Fruit fly (Drosophila melanogaster) whole organism, embryonic: ENCODE data around the gene CG7362.

Experiments used
- Atf3 ChIP-seq: fragments of 200-800 bp; sonication (Bioruptor generic); optimal IDR thresholded peaks from 3 replicates; lab custom pipeline; 2016; ENCODE audit warnings: missing biosample characterization, missing genetic modification characterization
- B-H1 ChIP-seq: fragments of 200-800 bp; sonication (Bioruptor generic); IDR thresholded peaks from 3 replicates; pipeline ENCODE4 v1.3.6; 2022; ENCODE audit warnings: missing biosample characterization, missing genetic modification characterization
- CG12391 ChIP-seq: fragments of 200-800 bp; sonication (Bioruptor generic); optimal IDR thresholded peaks from 3 replicates; lab custom pipeline; 2018; ENCODE audit warnings: missing biosample characterization, mild to moderate bottlenecking, missing genetic modification characterization, moderate library complexity
- CG13624 ChIP-seq: fragments of 200-800 bp; sonication (Bioruptor generic); optimal IDR thresholded peaks from 2 replicates; lab custom pipeline; 2016; ENCODE audit warnings: missing biosample characterization, missing genetic modification characterization
- CG13775 ChIP-seq: fragments of 200-800 bp; sonication (Bioruptor generic); optimal IDR thresholded peaks from 3 replicates; lab custom pipeline; 2017; ENCODE audit warnings: missing biosample characterization, mild to moderate bottlenecking, missing genetic modification characterization
- CG14710 ChIP-seq: fragments of 200-800 bp; sonication (Bioruptor generic); optimal IDR thresholded peaks from 3 replicates; lab custom pipeline; 2019; ENCODE audit warnings: missing biosample characterization, mild to moderate bottlenecking, missing genetic modification characterization, moderate library complexity
- CG17829 ChIP-seq: fragments of 200-800 bp; optimal IDR thresholded peaks from 2 replicates; lab custom pipeline; 2019; ENCODE audit warnings: missing biosample characterization, mild to moderate bottlenecking, missing genetic modification characterization, moderate library complexity
- CG1792 ChIP-seq: fragments of 200-800 bp; sonication (Bioruptor generic); optimal IDR thresholded peaks from 2 replicates; lab custom pipeline; 2016; ENCODE audit warnings: missing biosample characterization, missing genetic modification characterization
- CG18599 ChIP-seq: fragments of 200-800 bp; sonication (Bioruptor generic); optimal IDR thresholded peaks from 3 replicates; lab custom pipeline; 2017; ENCODE audit warnings: missing biosample characterization, missing genetic modification characterization, mild to moderate bottlenecking, moderate library complexity, missing genetic modification reagents
- CG30431 ChIP-seq: fragments of 200-800 bp; sonication (Bioruptor generic); optimal IDR thresholded peaks from 2 replicates; lab custom pipeline; 2017; ENCODE audit warnings: missing biosample characterization, missing genetic modification characterization
- CG31388 ChIP-seq: fragments of 200-800 bp; sonication (Bioruptor generic); optimal IDR thresholded peaks from 2 replicates; lab custom pipeline; 2016; ENCODE audit warnings: missing biosample characterization, missing genetic modification characterization
- CG3407 ChIP-seq: fragments of 200-800 bp; sonication (Bioruptor generic); optimal IDR thresholded peaks from 2 replicates; lab custom pipeline; 2018; ENCODE audit warnings: missing biosample characterization, mild to moderate bottlenecking, missing genetic modification characterization
- CG4404 ChIP-seq: fragments of 200-800 bp; sonication (Bioruptor generic); IDR thresholded peaks from 2 replicates; pipeline ENCODE4 v1.3.6; 2022; ENCODE audit warnings: missing biosample characterization, missing genetic modification characterization
- CG4730 ChIP-seq: fragments of 200-800 bp; sonication (Bioruptor generic); IDR thresholded peaks from 2 replicates; pipeline ENCODE4 v1.3.6; 2022; ENCODE audit warnings: missing biosample characterization, missing genetic modification characterization
- CG4820 ChIP-seq: fragments of 200-800 bp; sonication (Bioruptor generic); optimal IDR thresholded peaks from 3 replicates; lab custom pipeline; 2016; ENCODE audit warnings: missing biosample characterization, missing genetic modification characterization
- CG4854 ChIP-seq: fragments of 200-800 bp; sonication (Bioruptor generic); optimal IDR thresholded peaks from 2 replicates; lab custom pipeline; 2016; ENCODE audit warnings: missing biosample characterization, missing genetic modification characterization, inconsistent platforms
- CG6272 ChIP-seq: fragments of 200-800 bp; sonication (Bioruptor generic); IDR thresholded peaks from 2 replicates; pipeline ENCODE4 v1.3.6; 2022; ENCODE audit warnings: missing biosample characterization, missing genetic modification characterization
- CG7271 ChIP-seq: fragments of 200-800 bp; sonication (Bioruptor generic); optimal IDR thresholded peaks from 2 replicates; lab custom pipeline; 2018; ENCODE audit warnings: missing biosample characterization, mild to moderate bottlenecking, missing genetic modification characterization, moderate library complexity
- CG7357 ChIP-seq: fragments of 200-800 bp; sonication (Bioruptor generic); IDR thresholded peaks from 3 replicates; pipeline ENCODE4 v1.3.6; 2022; ENCODE audit warnings: missing biosample characterization, missing genetic modification characterization
- CG8478 ChIP-seq: fragments of >200 bp; optimal IDR thresholded peaks from 2 replicates; lab custom pipeline; 2018
- CG9437 ChIP-seq: fragments of 200-800 bp; sonication (Bioruptor generic); optimal IDR thresholded peaks from 2 replicates; lab custom pipeline; 2018; ENCODE audit warnings: missing biosample characterization, mild to moderate bottlenecking, missing genetic modification characterization
- CG9727 ChIP-seq: fragments of 200-800 bp; sonication (Bioruptor generic); optimal IDR thresholded peaks from 3 replicates; lab custom pipeline; 2017; ENCODE audit warnings: missing biosample characterization, mild to moderate bottlenecking, missing genetic modification characterization
- CHES-1-like ChIP-seq: fragments of 200-800 bp; sonication (Bioruptor generic); optimal IDR thresholded peaks from 2 replicates; lab custom pipeline; 2016; ENCODE audit warnings: missing biosample characterization, missing genetic modification characterization
- CTCF ChIP-seq: fragments of 200-800 bp; sonication (Bioruptor generic); optimal IDR thresholded peaks from 2 replicates; lab custom pipeline; 2017; ENCODE audit warnings: missing biosample characterization, mild to moderate bottlenecking, missing genetic modification characterization, moderate library complexity
- Ets65A ChIP-seq: fragments of 200-800 bp; sonication (Bioruptor generic); peaks from one replicate; lab custom pipeline; 2016; ENCODE audit warnings: missing biosample characterization, missing genetic modification characterization
- HHEX ChIP-seq: fragments of 200-800 bp; sonication (Bioruptor generic); optimal IDR thresholded peaks from 3 replicates; lab custom pipeline; 2017; ENCODE audit warnings: missing biosample characterization, mild to moderate bottlenecking, missing genetic modification characterization, missing genetic modification reagents
- HmgZ ChIP-seq: fragments of 200-800 bp; sonication (Bioruptor generic); optimal IDR thresholded peaks from 2 replicates; lab custom pipeline; 2018; ENCODE audit warnings: missing biosample characterization, mild to moderate bottlenecking, missing genetic modification characterization
- Mrtf ChIP-seq: fragments of 200-800 bp; sonication (Bioruptor generic); IDR thresholded peaks from 3 replicates; pipeline ENCODE4 v1.3.6; 2022; ENCODE audit warnings: missing biosample characterization, missing genetic modification characterization
- NK7.1 ChIP-seq: fragments of 200-800 bp; sonication (Bioruptor generic); optimal IDR thresholded peaks from 3 replicates; lab custom pipeline; 2016; ENCODE audit warnings: missing biosample characterization, missing genetic modification characterization
- NfI ChIP-seq: fragments of 200-800 bp; sonication (Bioruptor generic); optimal IDR thresholded peaks from 3 replicates; lab custom pipeline; 2018; ENCODE audit warnings: missing biosample characterization, mild to moderate bottlenecking, missing genetic modification characterization, moderate library complexity
- PHDP ChIP-seq: fragments of 200-800 bp; sonication (Bioruptor generic); optimal IDR thresholded peaks from 3 replicates; lab custom pipeline; 2018; ENCODE audit warnings: missing biosample characterization, mild to moderate bottlenecking, missing genetic modification characterization, moderate library complexity
- Sin3A ChIP-seq: fragments of >200 bp; optimal IDR thresholded peaks from 2 replicates; lab custom pipeline; 2018
- Xrp1 ChIP-seq: fragments of 200-800 bp; sonication (Bioruptor generic); IDR thresholded peaks from 2 replicates; pipeline ENCODE4 v1.3.6; 2022; ENCODE audit warnings: missing biosample characterization, missing genetic modification characterization
- ap ChIP-seq: fragments of 200-800 bp; sonication (Bioruptor generic); IDR thresholded peaks from 2 replicates; pipeline ENCODE4 v1.3.6; 2022; ENCODE audit warnings: missing biosample characterization, missing genetic modification characterization
- br ChIP-seq: fragments of >200 bp; optimal IDR thresholded peaks from 2 replicates; lab custom pipeline; 2017
- chif ChIP-seq, 2 experiments: fragments of 200-800 bp; sonication (Bioruptor generic); optimal IDR thresholded peaks; 3 replicates each; lab custom pipeline; 2016; ENCODE audit warnings: missing biosample characterization in 2 of 2, missing genetic modification characterization in 2 of 2
- croc ChIP-seq: fragments of 200-800 bp; sonication (Bioruptor generic); conservative IDR thresholded peaks from 3 replicates; pipeline ENCODE4 v1.3.6; 2022; ENCODE audit warnings: missing biosample characterization, missing genetic modification characterization
- crol ChIP-seq: fragments of 200-800 bp; sonication (Bioruptor generic); IDR thresholded peaks from 2 replicates; pipeline ENCODE4 v1.3.6; 2022; ENCODE audit warnings: missing biosample characterization, missing genetic modification characterization
- dimm ChIP-seq: fragments of 200-800 bp; sonication (Bioruptor generic); IDR thresholded peaks from 2 replicates; pipeline ENCODE4 v1.3.6; 2022; ENCODE audit warnings: missing biosample characterization, missing genetic modification characterization
- gt ChIP-seq: fragments of 200-800 bp; sonication (Bioruptor generic); IDR thresholded peaks from 2 replicates; pipeline ENCODE4 v1.3.6; 2022; ENCODE audit warnings: missing biosample characterization, missing genetic modification characterization
- kah ChIP-seq: fragments of 200-800 bp; sonication (Bioruptor generic); optimal IDR thresholded peaks from 2 replicates; lab custom pipeline; 2018; ENCODE audit warnings: missing biosample characterization, mild to moderate bottlenecking, missing genetic modification characterization
- kay ChIP-seq: fragments of 200-800 bp; sonication (Bioruptor generic); optimal IDR thresholded peaks from 2 replicates; lab custom pipeline; 2016; ENCODE audit warnings: missing biosample characterization, missing genetic modification characterization
- klu ChIP-seq: fragments of 200-800 bp; sonication (Bioruptor generic); IDR thresholded peaks from 2 replicates; pipeline ENCODE4 v1.3.6; 2022; ENCODE audit warnings: missing biosample characterization, missing genetic modification characterization
- lov ChIP-seq, 2 experiments: fragments of 200-800 bp in 1 of 2; fragments of >200 bp in 1 of 2; sonication (Bioruptor generic) in 1 of 2; IDR thresholded peaks in 1 of 2; optimal IDR thresholded peaks in 1 of 2; 2 replicates in 1 of 2; 3 replicates in 1 of 2; pipeline versions ENCODE4 v1.3.6 to Lab custom; 2017 to 2022; ENCODE audit warnings: missing biosample characterization in 1 of 2, missing genetic modification characterization in 1 of 2
- pfk ChIP-seq: fragments of 200-800 bp; sonication (Bioruptor generic); optimal IDR thresholded peaks from 2 replicates; lab custom pipeline; 2018; ENCODE audit warnings: missing biosample characterization, mild to moderate bottlenecking, missing genetic modification characterization, moderate library complexity
- rib ChIP-seq: fragments of 200-800 bp; sonication (Bioruptor generic); IDR thresholded peaks from 2 replicates; pipeline ENCODE4 v1.3.6; 2022; ENCODE audit warnings: missing biosample characterization, missing genetic modification characterization
- row ChIP-seq: fragments of 200-800 bp; sonication (Bioruptor generic); IDR thresholded peaks from 3 replicates; pipeline ENCODE4 v1.3.6; 2022; ENCODE audit warnings: missing biosample characterization, missing genetic modification characterization
- sens-2 ChIP-seq: fragments of 200-800 bp; sonication (Bioruptor generic); IDR thresholded peaks from 2 replicates; pipeline ENCODE4 v1.3.6; 2022; ENCODE audit warnings: missing biosample characterization, missing genetic modification characterization
- sim ChIP-seq: fragments of 200-800 bp; sonication (Bioruptor generic); IDR thresholded peaks from 2 replicates; pipeline ENCODE4 v1.3.6; 2022; ENCODE audit warnings: missing biosample characterization, missing genetic modification characterization
- slp2 ChIP-seq: fragments of 200-800 bp; sonication (Bioruptor generic); optimal IDR thresholded peaks from 2 replicates; lab custom pipeline; 2016; ENCODE audit warnings: missing biosample characterization, missing genetic modification characterization
- stwl ChIP-seq: fragments of 200-800 bp; sonication (Bioruptor generic); optimal IDR thresholded peaks from 3 replicates; lab custom pipeline; 2018; ENCODE audit warnings: missing biosample characterization, mild to moderate bottlenecking, missing genetic modification characterization, moderate library complexity
- wor ChIP-seq: fragments of 200-800 bp; sonication (Bioruptor generic); IDR thresholded peaks from 2 replicates; pipeline ENCODE4 v1.3.6; 2022; ENCODE audit warnings: missing biosample characterization, missing genetic modification characterization

CG7362 gene

dm6 chr3R:14714904-14715588, 39.2 kb downstream of the CG7362 start (continued):
- TF ChIP-seq CG3407 (GFP tag; lab: Kevin White, UChicago) (peak; percentile 29), gt (no peak), Atf3 (GFP tag; lab: Kevin White, UChicago) (no peak), CG12391 (peak; percentile 59), br (no peak), chif (GFP tag; optimal IDR thresholded peaks at IDR 0.05; lab: Kevin White, UChicago) (peak in 1 of 2 experiments; percentile 66), wor (no peak), Mrtf (GFP tag; lab: Robert Waterston, UW) (no peak), CG7271 (no peak), row (GFP tag; lab: Robert Waterston, UW) (0 out of 3 replicates have a peak, but pooled peaks have one; percentile 26), CG18599 (no peak), slp2 (GFP tag; lab: Kevin White, UChicago) (peak; percentile 15), CG6272 (GFP tag; lab: Robert Waterston, UW) (no peak), dimm (GFP tag; lab: Robert Waterston, UW) (no peak), sim (GFP tag; lab: Robert Waterston, UW) (peak; percentile 32; the same call in 1 of the 2 replicates), CHES-1-like (no peak), CG31388 (GFP tag; lab: Kevin White, UChicago) (no peak), HHEX (GFP tag; lab: Kevin White, UChicago) (no peak), Xrp1 (GFP tag; lab: Robert Waterston, UW) (peak; percentile 52), CG13624 (no peak), NK7.1 (no peak), sens-2 (no peak), kay (no peak), NfI (GFP tag; lab: Kevin White, UChicago) (no peak), CG14710 (tag; lab: Kevin White, UChicago) (peak; percentile 39), croc (peak; percentile 23; the same call in 2 of the 3 replicates), Ets65A (peak; percentile 62), lov (optimal IDR thresholded peaks at IDR 0.05; lab: Kevin White, UChicago) (no peak), lov (GFP tag; IDR thresholded peaks at IDR 0.05; lab: Robert Waterston, UW) (no peak), CG9437 (GFP tag; lab: Kevin White, UChicago) (peak; percentile 25), pfk (no peak), B-H1 (no peak), kah (GFP tag; lab: Kevin White, UChicago) (no peak), rib (GFP tag; lab: Robert Waterston, UW) (peak; percentile 80), stwl (tag; lab: Kevin White, UChicago) (no peak), PHDP (tag; lab: Kevin White, UChicago) (peak; percentile 45), CG4730 (no peak), CG4820 (peak; percentile 34), HmgZ (tag; lab: Kevin White, UChicago) (no peak), Sin3A (lab: Kevin White, UChicago) (no peak), CG30431 (GFP tag; lab: Kevin White, UChicago) (peak; percentile 7), CG9727 (GFP tag; lab: Kevin White, UChicago) (peak; percentile 9), CG13775 (GFP tag; lab: Kevin White, UChicago) (no peak), crol (GFP tag; lab: Robert Waterston, UW) (peak; percentile 98), CG8478 (lab: Kevin White, UChicago) (no peak), CTCF (no peak), klu (GFP tag; lab: Robert Waterston, UW) (no peak), CG4854 (GFP tag; lab: Kevin White, UChicago) (peak; percentile 42), ap (GFP tag; lab: Robert Waterston, UW) (0 out of 2 replicates have a peak, but pooled peaks have one; percentile 12), CG1792 (GFP tag; lab: Kevin White, UChicago) (no peak), CG4404 (GFP tag; lab: Robert Waterston, UW) (no peak), CG7357 (no peak), CG17829 (peak; percentile 40)
